Worm (Caenorhabditis elegans) whole organism, L2 larva: Measurements from ENCODE around the gene fbxa-112.

Experiments
- C34F6.9 ChIP-seq: fragments of 150-350 bp; optimal IDR thresholded peaks from 2 replicates; lab custom pipeline; 2014; ENCODE audit warnings: missing biosample characterization, missing genetic modification characterization
- F13H6.1 ChIP-seq: sonication (generic microtip); optimal IDR thresholded peaks from 2 replicates; lab custom pipeline; 2016; ENCODE audit warnings: missing genetic modification characterization, missing compliant biosample characterization
- ZK546.5 ChIP-seq: sonication (generic microtip); optimal IDR thresholded peaks from 2 replicates; lab custom pipeline; 2017; ENCODE audit warnings: missing biosample characterization, missing genetic modification characterization
- alr-1 ChIP-seq: fragments of 150-350 bp; optimal IDR thresholded peaks from 2 replicates; lab custom pipeline; 2014; ENCODE audit warnings: missing biosample characterization, missing genetic modification characterization
- ama-1 ChIP-seq: fragments of 150-350 bp; optimal IDR thresholded peaks from 2 replicates; lab custom pipeline; 2018; ENCODE audit warnings: inconsistent platforms
- blmp-1 ChIP-seq: sonication (generic microtip); optimal IDR thresholded peaks from 2 replicates; lab custom pipeline; 2017; ENCODE audit warnings: missing genetic modification characterization, mild to moderate bottlenecking, missing compliant biosample characterization, antibody characterized with exemption, moderate library complexity; ENCODE audit not compliant: insufficient read depth
- ceh-16 ChIP-seq: fragments of 150-350 bp; optimal IDR thresholded peaks from 2 replicates; lab custom pipeline; 2014; ENCODE audit warnings: missing biosample characterization, missing genetic modification characterization
- crh-2 ChIP-seq: sonication (generic microtip); optimal IDR thresholded peaks from 2 replicates; lab custom pipeline; 2017; ENCODE audit warnings: missing biosample characterization, missing genetic modification characterization
- egl-27 ChIP-seq: sonication (generic microtip); optimal IDR thresholded peaks from 3 replicates; lab custom pipeline; 2017; ENCODE audit warnings: missing biosample characterization, missing genetic modification reagents, missing genetic modification characterization
- fos-1 ChIP-seq: fragments of 150-350 bp; optimal IDR thresholded peaks from 2 replicates; lab custom pipeline; 2014; ENCODE audit warnings: missing biosample characterization, missing genetic modification characterization
- gmeb-1 ChIP-seq: fragments of 150-350 bp; optimal IDR thresholded peaks from 2 replicates; lab custom pipeline; 2014; ENCODE audit warnings: missing biosample characterization, missing genetic modification characterization
- lin-11 ChIP-seq: fragments of 150-350 bp; sonication (generic microtip); optimal IDR thresholded peaks from 2 replicates; lab custom pipeline; 2014; ENCODE audit warnings: missing biosample characterization, missing genetic modification characterization, inconsistent platforms, mixed read lengths
- lin-39 ChIP-seq: fragments of 150-350 bp; optimal IDR thresholded peaks from 2 replicates; lab custom pipeline; 2014; ENCODE audit warnings: missing biosample characterization, missing genetic modification reagents, missing genetic modification characterization
- mbf-1 ChIP-seq: sonication (generic microtip); optimal IDR thresholded peaks from 2 replicates; lab custom pipeline; 2017; ENCODE audit warnings: missing biosample characterization, missing genetic modification characterization
- nhr-11 ChIP-seq: fragments of 150-350 bp; optimal IDR thresholded peaks from 2 replicates; lab custom pipeline; 2014; ENCODE audit warnings: missing biosample characterization, missing genetic modification characterization
- nhr-23 ChIP-seq: fragments of 150-350 bp; optimal IDR thresholded peaks from 2 replicates; lab custom pipeline; 2014; ENCODE audit warnings: missing biosample characterization, missing genetic modification reagents, missing genetic modification characterization
- nhr-237 ChIP-seq: fragments of 150-350 bp; optimal IDR thresholded peaks from 2 replicates; lab custom pipeline; 2014; ENCODE audit warnings: missing biosample characterization, missing genetic modification characterization
- nhr-6 ChIP-seq: fragments of 150-350 bp; optimal IDR thresholded peaks from 2 replicates; lab custom pipeline; 2014; ENCODE audit warnings: missing biosample characterization, missing genetic modification characterization
- peb-1 ChIP-seq: fragments of 150-350 bp; optimal IDR thresholded peaks from 2 replicates; lab custom pipeline; 2014; ENCODE audit warnings: missing biosample characterization, missing genetic modification characterization
- sma-3 ChIP-seq: sonication (generic microtip); optimal IDR thresholded peaks from 2 replicates; lab custom pipeline; 2016; ENCODE audit warnings: missing genetic modification reagents, missing genetic modification characterization, missing compliant biosample characterization
- zag-1 ChIP-seq: fragments of 150-350 bp; optimal IDR thresholded peaks from 2 replicates; lab custom pipeline; 2014; ENCODE audit warnings: missing biosample characterization, missing genetic modification characterization
- ztf-1 ChIP-seq: fragments of 200-800 bp; sonication (Bioruptor generic); conservative IDR thresholded peaks from 2 replicates; pipeline ENCODE4 v1.3.6; 2022; ENCODE audit warnings: missing genetic modification characterization, missing compliant biosample characterization
- ztf-11 ChIP-seq: sonication (generic microtip); optimal IDR thresholded peaks from 2 replicates; lab custom pipeline; 2017; ENCODE audit warnings: missing biosample characterization, missing genetic modification characterization
- ztf-4 ChIP-seq: fragments of 150-350 bp; optimal IDR thresholded peaks from 2 replicates; lab custom pipeline; 2014; ENCODE audit warnings: missing biosample characterization, missing genetic modification characterization

Gene fbxa-112

DNA sequence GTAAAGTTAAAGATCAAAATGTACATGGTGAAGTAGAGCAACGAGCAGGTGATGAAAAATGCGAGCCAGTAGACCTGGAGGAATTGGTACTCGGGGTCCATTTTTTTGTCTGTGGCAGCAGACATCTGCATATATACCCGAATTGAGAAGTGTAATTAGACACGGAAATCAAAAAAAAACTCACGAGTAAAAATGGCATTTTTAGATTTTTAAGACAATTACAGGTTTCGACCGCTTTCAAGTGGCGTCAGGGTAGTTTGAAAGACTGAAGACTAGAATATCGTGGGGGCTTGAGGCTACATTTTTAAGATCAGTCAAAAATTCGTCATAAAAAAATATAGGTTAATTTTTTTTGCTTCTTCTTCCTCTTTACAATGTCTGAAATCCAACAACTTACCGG is 45.2 kb downstream of the fbxa-112 start, which contains the start of gene srd-68:
TSS of gene srd-68 (minus strand) at position 101 of the 400 bp plus-strand sequence.
- TF ChIP-seq crh-2, result no peak
- TF ChIP-seq fos-1 (tag; lab: Kevin White, UChicago), result no peak
- no peak for TF ChIP-seq ztf-11 (tag; lab: Kevin White, UChicago)
- no peak for TF ChIP-seq ztf-4
- TF ChIP-seq nhr-23 (tag; lab: Kevin White, UChicago), result no peak
- TF ChIP-seq blmp-1, result no peak

DNA sequence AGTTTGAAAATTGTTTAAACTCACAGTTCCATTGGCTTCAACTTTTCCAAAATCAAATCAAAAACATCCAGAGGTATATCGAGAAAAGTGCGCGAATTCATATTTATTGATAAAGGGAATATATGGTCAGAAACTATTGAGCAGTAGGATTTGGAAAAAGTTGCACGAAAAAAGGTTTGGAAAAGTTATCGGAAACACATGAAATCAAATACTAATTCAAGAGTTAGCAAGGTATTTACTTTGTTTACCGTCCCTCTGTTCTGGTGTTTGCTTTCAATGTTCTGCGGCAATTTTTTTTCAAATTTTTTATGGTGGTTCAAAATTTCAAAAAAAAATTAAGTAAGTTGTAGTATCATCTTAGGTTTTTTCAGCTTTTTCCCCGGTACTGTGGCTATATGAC is 48.6 kb downstream of the fbxa-112 start, which contains the start of gene fbxa-45:
TSS of gene fbxa-45 (minus strand) at position 101 of the 400 bp plus-strand sequence.
- TF ChIP-seq egl-27 (tag; lab: Kevin White, UChicago) (no peak), ceh-16 (tag; lab: Kevin White, UChicago) (no peak), mbf-1 (tag; lab: Kevin White, UChicago) (no peak), lin-11 (tag; lab: Kevin White, UChicago) (no peak), nhr-11 (no peak), crh-2 (no peak), alr-1 (tag; lab: Kevin White, UChicago) (no peak), gmeb-1 (tag; lab: Kevin White, UChicago) (no peak), ZK546.5 (no peak), nhr-6 (tag; lab: Kevin White, UChicago) (no peak), zag-1 (no peak), nhr-237 (no peak), ztf-1 (GFP tag; lab: Robert Waterston, UW) (no peak), peb-1 (tag; lab: Kevin White, UChicago) (no peak), sma-3 (GFP tag; lab: Kevin White, UChicago) (no peak), ama-1 (lab: Kevin White, UChicago) (no peak), F13H6.1 (tag; lab: Kevin White, UChicago) (no peak), lin-39 (tag; lab: Kevin White, UChicago) (no peak), C34F6.9 (tag; lab: Kevin White, UChicago) (no peak)
